Fruit fly (Drosophila melanogaster) S2 (cell line): ENCODE results near the gene Ugt37D1.

ENCODE experiments used
- CG8478 ChIP-seq: fragments of >200 bp; optimal IDR thresholded peaks from 2 replicates; lab custom pipeline; 2018
- CTCF ChIP-seq, 2 experiments: fragments of >200 bp; optimal IDR thresholded peaks; 2 replicates each; lab custom pipeline; 2018

DNA sequence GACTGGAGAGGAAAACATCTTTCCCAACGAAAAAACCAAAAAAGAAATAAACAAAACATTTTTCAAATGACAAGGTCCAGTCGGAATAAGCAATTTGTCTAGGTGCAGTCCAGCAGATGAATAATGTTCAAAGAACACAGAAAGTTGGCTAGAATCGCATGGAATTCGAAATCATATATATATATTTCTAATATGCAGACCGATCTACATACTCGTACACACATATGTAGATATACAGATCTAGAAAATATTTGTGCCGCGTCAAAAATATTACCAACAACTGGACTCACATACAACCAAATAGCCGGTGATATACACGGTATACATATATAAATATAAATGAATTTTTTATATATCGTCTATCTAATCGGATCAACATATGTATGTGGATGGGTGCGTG is 40.8 kb downstream of the Ugt37D1 start:
- TF ChIP-seq CTCF (optimal IDR thresholded peaks at IDR 0.05; lab: Kevin White, UChicago) = no peak
- TF ChIP-seq CG8478 = no peak
